Worm (Caenorhabditis elegans): Measurements from ENCODE around the gene nspc-10.
A peak's percentile ranks its signal among the peaks of the same experiment; 100 is the strongest.

The nspc-10 gene

DNA sequence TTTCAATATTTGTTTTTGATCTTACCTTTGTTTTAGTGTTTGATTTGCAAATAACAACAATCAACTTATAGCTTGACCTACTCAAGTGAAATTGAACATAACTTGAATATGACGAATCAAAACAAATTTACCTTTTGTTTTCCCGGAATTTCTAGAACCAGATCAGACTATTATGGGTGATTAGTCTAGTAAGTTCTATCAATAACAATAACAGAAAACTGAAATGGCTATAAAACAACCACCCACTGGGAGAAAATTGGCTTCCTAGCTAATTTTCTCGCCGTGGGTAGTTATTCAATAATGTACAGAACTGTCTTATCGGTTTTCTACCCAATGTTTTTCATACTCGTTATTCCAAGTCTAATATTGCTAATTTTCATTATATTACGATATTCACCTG lies 14.7 kb upstream of the nspc-10 start, which contains the start of gene srd-45:
Gene srd-45, plus strand, starts transcription at position 301 of the 400 bp plus-strand sequence.
- no peak for TF ChIP-seq unc-62 (GFP tag; optimal IDR thresholded peaks at IDR 0.05)

ce11 chrX:12331795-12332194 lies 11.6 kb upstream of the nspc-10 start, which contains the start of gene srd-46:
Gene srd-46, plus strand, starts transcription at chrX:12332095.
- TF ChIP-seq unc-62 (GFP tag; optimal IDR thresholded peaks at IDR 0.05): no peak

DNA sequence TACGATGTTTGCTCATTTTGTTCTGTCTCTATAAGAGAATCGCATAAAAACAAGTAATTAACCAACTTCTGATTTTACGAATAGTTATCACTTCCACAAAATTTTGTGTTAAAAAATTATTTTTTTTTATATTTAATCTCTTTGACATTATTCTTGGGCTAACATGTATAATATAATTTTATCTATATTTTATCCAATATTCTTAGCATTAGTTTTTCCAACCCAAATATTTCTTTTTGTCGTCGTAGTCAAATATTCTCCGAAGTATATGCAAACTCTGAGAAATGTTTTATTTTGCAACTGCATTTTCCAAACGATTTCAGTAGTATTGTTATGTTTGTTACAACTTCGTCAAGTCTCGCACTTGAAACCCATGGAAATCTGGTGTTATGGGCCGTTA lies 9.9 kb upstream of the nspc-10 start, which contains the start of gene srd-47:
Gene srd-47, plus strand, starts transcription at position 164 of the 400 bp plus-strand sequence.
- no peak for TF ChIP-seq unc-62 (GFP tag; optimal IDR thresholded peaks at IDR 0.05)

- no peak for TF ChIP-seq unc-62 (GFP tag; optimal IDR thresholded peaks at IDR 0.05)
Measured at ce11 chrX:12335808-12336207, 7.6 kb upstream of the nspc-10 start, which contains the start of gene srd-48. Gene srd-48, plus strand, starts transcription at chrX:12336108.

DNA sequence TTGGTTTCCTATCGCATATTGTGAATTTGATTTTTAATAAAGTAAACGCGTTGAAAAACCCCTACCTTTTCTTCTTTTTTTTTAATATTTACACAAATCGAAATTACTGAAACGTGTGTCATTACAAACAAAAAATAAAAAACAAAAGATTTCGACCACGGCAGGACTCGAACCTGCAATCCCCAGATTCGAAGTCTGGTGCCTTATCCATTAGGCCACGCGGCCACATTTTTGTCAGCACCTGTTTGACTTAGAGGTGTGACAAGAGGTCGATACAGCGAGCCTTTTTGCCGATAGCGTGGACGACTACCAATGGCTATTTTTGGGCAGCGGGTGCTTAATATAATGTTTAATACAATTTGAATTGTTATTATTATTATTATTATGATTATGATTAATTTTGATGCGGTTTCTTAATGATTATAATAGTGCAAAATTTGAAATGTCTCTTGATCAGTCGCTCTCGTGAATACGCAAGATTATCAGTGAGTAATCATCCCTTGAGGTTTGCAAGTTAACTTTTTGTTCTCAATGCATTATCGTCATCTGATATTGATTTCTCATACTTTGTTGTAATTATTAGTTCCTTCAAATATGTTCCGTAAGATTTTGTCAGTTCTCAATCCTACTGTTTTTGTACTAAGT lies 5.4 kb upstream of the nspc-10 start, which contains the start of gene srd-44:
Gene srd-44, plus strand, starts transcription at position 595 of the 645 bp plus-strand sequence.
- no peak for TF ChIP-seq unc-62 (GFP tag; optimal IDR thresholded peaks at IDR 0.05)

DNA sequence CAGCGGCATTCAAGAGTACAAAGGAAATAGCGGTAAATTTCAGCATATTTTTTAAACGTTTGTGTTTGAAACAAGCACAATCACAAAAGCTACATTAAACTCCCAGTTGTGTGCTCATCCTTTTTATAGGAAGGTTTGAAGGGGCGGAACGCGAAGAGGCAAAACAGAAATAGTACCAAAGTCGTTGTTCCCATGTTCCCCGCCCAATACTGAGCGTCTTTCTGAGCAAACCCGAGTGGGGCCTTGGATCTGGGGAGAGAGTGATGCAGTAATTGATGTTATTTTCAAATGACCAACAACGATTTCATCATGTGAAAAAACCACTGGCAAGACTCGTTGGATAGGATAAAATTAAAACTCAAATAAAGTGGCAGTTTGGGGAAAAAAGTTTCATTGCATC lies 2.1 kb upstream of the nspc-10 start, which contains the start of gene zig-2:
Gene zig-2, minus strand, starts transcription at position 101 of the 400 bp plus-strand sequence.
- TF ChIP-seq unc-62 (GFP tag; optimal IDR thresholded peaks at IDR 0.05): no peak

DNA sequence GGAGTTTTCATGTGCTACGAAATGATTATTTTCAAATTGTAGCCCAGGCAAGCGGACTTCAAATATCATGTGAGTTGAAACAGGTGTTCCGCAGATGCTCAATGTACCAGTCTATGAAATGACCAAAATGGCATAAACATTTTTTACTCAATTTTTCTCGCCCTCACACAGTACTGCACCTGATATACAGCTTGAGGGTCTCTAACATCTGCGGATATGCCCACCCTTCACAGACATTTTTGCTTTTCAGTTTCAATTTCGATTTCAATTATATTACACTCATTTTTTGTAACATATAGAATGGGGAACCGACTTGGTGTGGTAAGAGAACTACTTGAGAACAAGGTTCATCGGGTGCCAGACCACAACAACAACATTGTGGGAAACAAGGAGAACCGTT lies 3.3 kb downstream of the nspc-10 start, which contains the start of gene F42F12.11:
Gene F42F12.11, plus strand, starts transcription at position 301 of the 400 bp plus-strand sequence.
- no peak for TF ChIP-seq unc-62 (GFP tag; optimal IDR thresholded peaks at IDR 0.05)

- no peak for TF ChIP-seq unc-62 (GFP tag; optimal IDR thresholded peaks at IDR 0.05)
Measured at ce11 chrX:12347822-12348221, 4.4 kb downstream of the nspc-10 start.

- TF ChIP-seq unc-62 (GFP tag; optimal IDR thresholded peaks at IDR 0.05): no peak
Measured at ce11 chrX:12348329-12348728, 4.9 kb downstream of the nspc-10 start, which contains the start of gene F42F12.14. Gene F42F12.14, plus strand, starts transcription at chrX:12348629.

DNA sequence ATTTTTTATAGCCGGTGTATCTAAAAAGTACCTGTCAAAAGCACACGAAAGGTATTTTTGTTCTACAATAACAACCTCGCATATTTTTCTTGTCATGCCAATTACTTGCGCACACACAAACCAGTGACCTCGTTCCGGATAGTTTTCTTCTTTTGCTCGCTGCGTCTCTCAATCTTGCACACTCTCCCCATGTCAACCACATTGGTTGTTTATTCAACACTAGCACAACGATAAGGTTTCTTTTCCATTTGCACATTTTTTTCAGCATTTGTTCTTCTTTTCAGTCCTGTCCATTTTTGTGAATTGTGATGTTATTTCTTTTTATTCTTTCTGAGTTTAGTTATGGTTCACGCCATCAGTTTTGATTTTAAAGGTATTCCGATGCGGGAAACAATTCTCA lies 6.8 kb downstream of the nspc-10 start, which contains the start of gene F42F12.3:
Gene F42F12.3, plus strand, starts transcription at position 372 of the 400 bp plus-strand sequence.
- no peak for TF ChIP-seq unc-62 (GFP tag; optimal IDR thresholded peaks at IDR 0.05)

DNA sequence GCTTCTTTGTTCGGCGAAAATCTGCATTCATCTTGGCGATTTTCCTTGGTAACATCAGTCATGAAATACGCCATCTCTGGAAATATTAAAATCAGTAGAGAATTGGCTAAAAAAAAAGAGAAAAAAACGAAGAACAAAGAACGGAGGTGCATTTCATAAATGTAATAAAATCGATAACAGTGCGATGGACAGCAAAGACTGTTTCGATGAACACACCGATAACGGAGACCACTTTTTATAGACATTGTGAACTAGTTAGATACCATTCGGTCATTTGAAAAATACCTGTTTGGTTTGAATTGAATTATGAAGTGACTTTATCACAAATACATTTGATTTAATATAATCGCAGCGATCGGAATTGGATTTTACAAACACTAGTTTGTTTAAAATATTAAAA lies 9.5 kb downstream of the nspc-10 start, which contains the start of gene F42F12.4:
Gene F42F12.4, minus strand, starts transcription at position 76 of the 400 bp plus-strand sequence.
- TF ChIP-seq unc-62 (GFP tag; optimal IDR thresholded peaks at IDR 0.05): no peak

- TF ChIP-seq unc-62 (GFP tag; optimal IDR thresholded peaks at IDR 0.05): no peak
Measured at ce11 chrX:12356581-12356980, 13.2 kb downstream of the nspc-10 start, which contains the start of gene nspc-12. Gene nspc-12, minus strand, starts transcription at chrX:12356681.

ce11 chrX:12357127-12357526 lies 13.7 kb downstream of the nspc-10 start, which contains the start of gene nspc-13:
Gene nspc-13, plus strand, starts transcription at chrX:12357427.
- no peak for TF ChIP-seq unc-62 (GFP tag; optimal IDR thresholded peaks at IDR 0.05)

ce11 chrX:12358957-12359356 lies 15.5 kb downstream of the nspc-10 start, which contains the start of gene nspc-14:
Gene nspc-14, minus strand, starts transcription at chrX:12359057.
- no peak for TF ChIP-seq unc-62 (GFP tag; optimal IDR thresholded peaks at IDR 0.05)

- TF ChIP-seq unc-62 (GFP tag; optimal IDR thresholded peaks at IDR 0.05): no peak
Measured at ce11 chrX:12360444-12360843, 17.0 kb downstream of the nspc-10 start, which contains the start of the genes nspc-15 and F19H6.6. Gene nspc-15, plus strand, starts transcription at chrX:12360744. Gene F19H6.6, plus strand, starts transcription at chrX:12360827.

DNA sequence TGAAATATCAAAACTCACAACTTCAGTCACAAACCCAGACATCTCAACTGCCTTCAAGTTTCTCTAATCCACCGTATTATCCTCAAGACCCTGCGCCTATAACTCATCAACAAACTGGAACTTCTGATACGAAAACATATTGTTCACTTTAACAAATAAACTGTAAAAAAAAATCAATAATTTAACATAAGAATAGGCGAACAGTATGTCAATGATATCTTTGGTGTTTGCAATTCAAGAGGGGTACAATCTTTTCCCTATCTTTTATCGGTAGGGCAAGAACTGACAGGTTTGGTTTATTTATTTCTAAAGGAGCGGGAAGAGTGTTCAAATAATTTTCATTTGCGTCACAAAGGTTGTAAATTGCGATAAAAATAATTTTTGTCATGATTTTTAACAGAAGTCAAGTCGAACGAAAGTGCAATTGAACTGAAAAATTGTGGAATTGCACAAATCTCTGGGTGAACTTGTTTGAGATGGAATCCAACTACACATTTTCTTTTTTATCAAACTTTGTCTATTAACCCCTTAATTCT lies 19.6 kb downstream of the nspc-10 start:
- peak; percentile 33 for TF ChIP-seq unc-62 (GFP tag; optimal IDR thresholded peaks at IDR 0.05)
